Worm (Caenorhabditis elegans): Measurements from ENCODE around the gene tsfm-1.

The tsfm-1 gene

ce11 chrV:12241126-12241525, 30.2 kb downstream of the tsfm-1 start, which contains the start of gene ttr-22:
ttr-22 (plus strand) TSS chrV:12241426.
- TF ChIP-seq tra-4 (tag; optimal IDR thresholded peaks at IDR 0.05) (no peak), tbx-37 (GFP tag; conservative IDR thresholded peaks at IDR 0.05) (no peak), aly-1 (tag; optimal IDR thresholded peaks at IDR 0.05) (no peak), ceh-36 (tag; optimal IDR thresholded peaks at IDR 0.05) (no peak), hmg-4 (GFP tag; optimal IDR thresholded peaks at IDR 0.05) (no peak), ets-7 (tag; optimal IDR thresholded peaks at IDR 0.05) (no peak), flt-1 (GFP tag; IDR thresholded peaks at IDR 0.05) (no peak), tbx-11 (GFP tag; IDR thresholded peaks at IDR 0.05) (no peak), F13C5.2 (tag; optimal IDR thresholded peaks at IDR 0.05) (no peak), B0310.2 (tag; optimal IDR thresholded peaks at IDR 0.05) (no peak), ceh-13 (GFP tag; optimal IDR thresholded peaks at IDR 0.05) (no peak), hnd-1 (tag; optimal IDR thresholded peaks at IDR 0.05) (no peak), scrt-1 (GFP tag; IDR thresholded peaks at IDR 0.05) (no peak), hmbx-1 (tag; optimal IDR thresholded peaks at IDR 0.05) (no peak), sea-1 (GFP tag; conservative IDR thresholded peaks at IDR 0.05) (no peak), pes-1 (GFP tag; IDR thresholded peaks at IDR 0.05) (no peak), ama-1 (optimal IDR thresholded peaks at IDR 0.05) (no peak)

ce11 chrV:12235502-12235901, 35.8 kb downstream of the tsfm-1 start:
- no peak for TF ChIP-seq ets-7 (tag; optimal IDR thresholded peaks at IDR 0.05)
- TF ChIP-seq flt-1 (GFP tag; IDR thresholded peaks at IDR 0.05), result no peak
- no peak for TF ChIP-seq tbx-37 (GFP tag; conservative IDR thresholded peaks at IDR 0.05)
- TF ChIP-seq tbx-11 (GFP tag; IDR thresholded peaks at IDR 0.05), result no peak
- no peak for TF ChIP-seq hnd-1 (tag; optimal IDR thresholded peaks at IDR 0.05)
- no peak for TF ChIP-seq F13C5.2 (tag; optimal IDR thresholded peaks at IDR 0.05)
- no peak for TF ChIP-seq ceh-13 (GFP tag; optimal IDR thresholded peaks at IDR 0.05)
- no peak for TF ChIP-seq ama-1 (optimal IDR thresholded peaks at IDR 0.05)
- no peak for TF ChIP-seq ceh-36 (tag; optimal IDR thresholded peaks at IDR 0.05)

- TF ChIP-seq hmbx-1 (tag; optimal IDR thresholded peaks at IDR 0.05) (no peak), B0310.2 (tag; optimal IDR thresholded peaks at IDR 0.05) (no peak), sea-1 (GFP tag; conservative IDR thresholded peaks at IDR 0.05) (no peak), scrt-1 (GFP tag; IDR thresholded peaks at IDR 0.05) (no peak), ama-1 (optimal IDR thresholded peaks at IDR 0.05) (no peak), hmg-4 (GFP tag; optimal IDR thresholded peaks at IDR 0.05) (no peak), aly-1 (tag; optimal IDR thresholded peaks at IDR 0.05) (no peak), flt-1 (GFP tag; IDR thresholded peaks at IDR 0.05) (no peak), ets-7 (tag; optimal IDR thresholded peaks at IDR 0.05) (no peak), tra-4 (tag; optimal IDR thresholded peaks at IDR 0.05) (no peak), ceh-13 (GFP tag; optimal IDR thresholded peaks at IDR 0.05) (no peak), hnd-1 (tag; optimal IDR thresholded peaks at IDR 0.05) (no peak), F13C5.2 (tag; optimal IDR thresholded peaks at IDR 0.05) (no peak), pes-1 (GFP tag; IDR thresholded peaks at IDR 0.05) (no peak), tbx-37 (GFP tag; conservative IDR thresholded peaks at IDR 0.05) (no peak), tbx-11 (GFP tag; IDR thresholded peaks at IDR 0.05) (no peak), ceh-36 (tag; optimal IDR thresholded peaks at IDR 0.05) (no peak)
These were observed 36.9 kb downstream of the tsfm-1 start, which contains the start of gene myo-3 for ce11 chrV:12234293-12235004. myo-3 (minus strand) TSS chrV:12234343.

DNA sequence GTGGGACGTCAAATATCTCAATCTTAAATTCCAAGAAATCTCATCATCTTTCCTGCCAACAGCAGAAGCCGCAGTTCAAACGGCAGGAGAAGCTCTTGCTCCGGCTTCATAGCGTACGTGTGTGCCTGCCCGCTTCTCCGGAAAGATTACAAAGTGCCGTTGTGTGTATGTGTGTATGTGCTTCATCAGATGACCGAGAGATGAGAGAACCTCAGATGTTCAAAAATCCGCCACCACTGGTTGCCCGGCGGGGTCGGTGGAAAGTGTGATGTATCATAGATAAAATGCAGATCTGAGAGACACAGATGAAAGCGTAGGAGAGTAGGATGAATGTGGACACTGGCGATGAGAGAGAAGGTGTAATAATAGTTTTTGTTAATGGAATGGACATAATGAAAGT, 37.9 kb downstream of the tsfm-1 start:
- no peak for TF ChIP-seq flt-1 (GFP tag; IDR thresholded peaks at IDR 0.05)
- TF ChIP-seq tbx-11 (GFP tag; IDR thresholded peaks at IDR 0.05), result no peak

Data from whole organism, early embryonic.